Worm (Caenorhabditis elegans) whole organism, L3 larva: ENCODE data around the gene C01G6.4.

ENCODE experiments used
- ceh-82 ChIP-seq: fragments of 150-350 bp; optimal IDR thresholded peaks from 2 replicates; lab custom pipeline; 2014; ENCODE audit warnings: missing biosample characterization, missing genetic modification characterization
- lin-15B ChIP-seq: fragments of 150-350 bp; optimal IDR thresholded peaks from 2 replicates; lab custom pipeline; 2014; ENCODE audit warnings: missing biosample characterization, missing genetic modification characterization
- ztf-4 ChIP-seq: fragments of 150-350 bp; optimal IDR thresholded peaks from 2 replicates; lab custom pipeline; 2014; ENCODE audit warnings: missing biosample characterization, missing genetic modification characterization

- TF ChIP-seq lin-15B (tag; lab: Kevin White, UChicago) (no peak), ztf-4 (no peak), ceh-82 (tag; lab: Kevin White, UChicago) (no peak)
Measured at ce11 chrII:9311702-9312101, 38.9 kb upstream of the C01G6.4 start.
